Fruit fly (Drosophila melanogaster): Measurements from ENCODE around the gene ppl.

Gene ppl

DNA sequence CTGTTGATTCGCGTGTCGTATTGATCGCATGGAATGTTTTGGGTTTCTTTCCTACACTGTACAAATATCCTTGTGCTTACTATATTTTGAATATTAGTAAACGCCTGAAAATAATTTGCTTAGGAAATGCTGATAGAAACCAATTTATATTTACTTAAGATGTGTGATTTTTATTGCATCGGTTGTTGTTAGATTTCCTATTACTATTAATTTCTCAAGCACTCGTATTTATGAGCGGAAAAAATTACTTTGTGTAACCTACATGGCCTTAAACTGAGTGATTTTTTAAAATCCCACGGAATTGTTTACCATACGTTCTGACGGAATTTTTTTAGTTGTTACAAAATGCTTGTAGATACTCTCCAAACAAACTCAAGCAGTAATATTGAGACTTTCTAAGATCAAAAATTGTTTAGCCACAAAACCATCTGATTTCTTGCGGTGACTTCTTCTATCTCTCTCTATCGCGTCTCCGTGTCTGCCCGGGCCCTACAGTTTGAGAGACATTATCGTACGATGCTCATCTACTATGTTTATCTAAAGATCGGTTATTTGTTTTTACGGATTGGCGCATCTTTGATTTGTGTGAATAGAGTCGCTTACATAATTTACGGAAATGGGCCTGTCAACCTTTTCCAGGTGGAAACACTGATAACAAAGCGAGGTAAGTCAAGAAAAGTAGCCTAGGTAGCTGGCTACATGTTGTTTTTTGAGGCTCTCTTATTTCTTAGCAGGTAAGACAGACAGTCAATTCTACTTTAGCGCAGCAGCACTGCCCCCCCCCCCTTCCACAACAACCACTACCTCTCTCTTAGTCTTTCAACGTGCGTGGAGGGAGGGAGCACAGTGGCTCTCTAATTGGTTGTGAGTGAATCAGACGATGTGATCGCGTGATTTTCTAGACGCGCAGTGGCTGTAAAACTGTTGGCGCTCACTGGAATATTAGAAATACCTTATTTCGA lies 4.7 kb downstream of the ppl start:
- TF ChIP-seq CTCF (optimal IDR thresholded peaks at IDR 0.05), result no peak
- no peak for TF ChIP-seq CG8478 (optimal IDR thresholded peaks at IDR 0.05)

DNA sequence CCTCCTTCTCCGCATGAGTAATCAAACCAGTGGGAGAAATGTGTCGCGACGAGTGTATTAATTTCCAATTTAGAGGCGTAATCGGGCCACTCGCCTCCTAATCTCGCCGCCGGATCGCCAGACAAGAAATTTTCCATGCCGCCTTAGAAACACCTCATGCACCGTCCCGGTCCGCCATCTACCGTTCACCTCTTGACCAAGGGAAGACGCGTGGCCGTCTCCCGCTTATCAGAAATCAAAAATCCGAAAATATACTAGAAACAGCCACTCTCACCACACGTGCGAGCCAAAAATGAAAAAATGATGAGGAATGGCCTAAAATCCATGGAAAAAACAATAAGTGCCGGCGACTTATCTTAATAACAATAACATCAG lies 5.4 kb downstream of the ppl start:
- TF ChIP-seq CG8478 (optimal IDR thresholded peaks at IDR 0.05), result no peak
- peak; percentile 21 to 29 for TF ChIP-seq CTCF (optimal IDR thresholded peaks at IDR 0.05)

DNA sequence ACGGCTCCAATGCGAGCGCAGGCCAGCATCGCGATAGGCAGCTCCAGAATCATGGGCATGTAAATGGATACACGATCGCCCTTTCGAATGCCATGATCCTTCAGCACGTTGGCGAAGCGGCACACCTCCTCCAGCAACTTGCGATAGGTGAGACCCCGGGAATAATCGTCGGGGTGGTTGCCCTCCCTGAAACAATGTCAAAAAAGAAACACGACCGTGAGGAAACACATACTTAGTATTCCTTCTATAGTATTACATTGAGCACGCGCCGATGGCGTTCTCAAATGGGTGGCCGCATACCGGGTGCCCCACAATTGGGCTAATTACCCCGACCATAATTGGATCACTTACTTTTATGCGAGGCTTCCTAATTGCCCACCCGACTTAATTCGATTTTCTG lies 7.8 kb downstream of the ppl start:
- TF ChIP-seq CG8478 (optimal IDR thresholded peaks at IDR 0.05), result no peak
- no peak for TF ChIP-seq CTCF (optimal IDR thresholded peaks at IDR 0.05)

DNA sequence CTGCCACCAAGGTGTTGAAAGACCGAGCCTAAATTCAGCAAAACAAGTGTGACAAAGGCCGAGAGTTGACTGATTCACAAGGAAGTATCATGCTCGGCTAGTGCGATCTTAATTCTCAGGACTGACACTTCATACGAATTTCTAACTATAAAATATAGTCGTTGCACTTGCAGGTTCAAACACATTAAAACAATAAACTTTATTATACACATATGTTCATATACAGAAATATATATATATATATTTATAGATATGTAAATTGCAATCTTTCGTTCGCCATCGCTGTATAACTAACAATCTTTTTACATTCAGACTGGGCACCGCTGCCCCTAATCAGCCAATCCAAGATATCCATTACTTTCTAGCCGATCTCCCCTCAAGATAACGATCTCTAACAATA lies 10.8 kb downstream of the ppl start, which contains the start of gene CG9389:
CG9389 (minus strand) TSS at position 101 of the 400 bp plus-strand sequence.
- TF ChIP-seq CTCF (optimal IDR thresholded peaks at IDR 0.05), result no peak
- no peak for TF ChIP-seq CG8478 (optimal IDR thresholded peaks at IDR 0.05)

DNA sequence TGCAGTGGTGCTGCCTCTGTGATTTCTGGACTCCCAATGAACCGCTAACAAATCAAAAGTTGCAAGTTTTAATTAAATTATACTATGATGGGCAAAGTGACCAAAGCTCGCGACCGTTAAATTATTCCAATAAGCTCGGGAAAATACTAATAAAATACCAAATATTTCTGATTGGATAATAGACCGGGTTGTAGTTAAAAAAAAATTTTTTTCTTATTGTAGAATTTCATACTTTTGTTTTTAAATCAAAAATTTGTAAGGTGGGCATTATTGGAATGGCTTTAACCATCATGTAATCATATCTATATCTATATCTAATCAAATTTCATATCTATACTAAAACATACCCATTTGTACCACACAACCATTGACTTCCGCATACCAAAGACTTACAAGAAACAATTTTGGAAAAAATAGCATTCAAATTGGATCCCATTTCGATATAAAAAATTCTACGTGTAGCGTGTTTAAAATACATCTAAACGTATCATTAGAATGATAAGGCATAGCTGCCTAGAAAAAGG lies 13.4 kb downstream of the ppl start, which contains the start of gene CG9391:
CG9391 (minus strand) TSS at position 474 of the 524 bp plus-strand sequence.
- TF ChIP-seq CTCF (optimal IDR thresholded peaks at IDR 0.05) (no peak), CG8478 (optimal IDR thresholded peaks at IDR 0.05) (no peak)

DNA sequence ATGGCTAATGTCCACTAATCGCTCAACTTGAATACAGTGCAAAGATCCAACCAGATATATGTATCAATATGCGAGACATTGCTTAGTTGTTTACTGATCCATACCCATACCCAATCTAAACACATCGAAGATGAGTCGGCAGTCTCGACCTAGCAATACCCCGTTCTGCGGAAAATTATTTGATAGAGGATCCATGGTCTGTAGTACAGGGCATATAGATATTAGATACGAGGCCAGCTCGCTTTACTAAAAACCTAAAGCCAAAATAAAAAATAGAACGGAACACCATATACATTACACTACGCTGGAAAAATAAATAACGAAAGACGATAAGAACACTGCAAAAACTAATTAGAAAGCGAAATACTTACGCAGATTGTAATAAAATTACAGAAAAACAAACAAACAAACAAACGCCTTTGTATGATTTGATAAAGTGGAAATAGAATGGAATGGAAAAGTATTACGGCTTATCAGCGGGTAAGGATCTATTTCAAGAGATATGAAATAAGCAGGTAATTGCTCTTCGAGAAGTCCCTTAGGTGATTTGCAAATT lies 15.1 kb downstream of the ppl start:
- TF ChIP-seq CG8478 (optimal IDR thresholded peaks at IDR 0.05) (no peak), CTCF (optimal IDR thresholded peaks at IDR 0.05) (no peak)

DNA sequence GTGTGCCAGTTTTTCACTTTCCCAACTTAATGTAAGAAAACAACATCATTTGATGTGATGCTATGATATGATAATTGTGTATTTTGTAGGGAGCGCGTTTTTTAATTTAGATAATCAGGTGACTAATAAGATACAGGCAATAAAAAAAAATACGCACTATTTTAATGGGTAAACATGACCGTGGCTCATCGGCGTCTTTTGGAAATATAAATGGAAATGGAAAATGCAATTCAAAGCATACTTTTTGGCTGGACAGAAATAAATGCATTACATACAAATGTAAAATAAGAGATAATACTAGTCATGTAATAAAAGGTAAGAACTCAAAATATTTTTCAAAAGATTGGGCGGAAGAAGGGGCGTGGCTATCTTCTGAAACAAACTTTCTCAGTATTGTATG lies 18.9 kb downstream of the ppl start:
- TF ChIP-seq CTCF (optimal IDR thresholded peaks at IDR 0.05) (peak in 1 of 2 experiments; percentile 30), CG8478 (optimal IDR thresholded peaks at IDR 0.05) (no peak)

DNA sequence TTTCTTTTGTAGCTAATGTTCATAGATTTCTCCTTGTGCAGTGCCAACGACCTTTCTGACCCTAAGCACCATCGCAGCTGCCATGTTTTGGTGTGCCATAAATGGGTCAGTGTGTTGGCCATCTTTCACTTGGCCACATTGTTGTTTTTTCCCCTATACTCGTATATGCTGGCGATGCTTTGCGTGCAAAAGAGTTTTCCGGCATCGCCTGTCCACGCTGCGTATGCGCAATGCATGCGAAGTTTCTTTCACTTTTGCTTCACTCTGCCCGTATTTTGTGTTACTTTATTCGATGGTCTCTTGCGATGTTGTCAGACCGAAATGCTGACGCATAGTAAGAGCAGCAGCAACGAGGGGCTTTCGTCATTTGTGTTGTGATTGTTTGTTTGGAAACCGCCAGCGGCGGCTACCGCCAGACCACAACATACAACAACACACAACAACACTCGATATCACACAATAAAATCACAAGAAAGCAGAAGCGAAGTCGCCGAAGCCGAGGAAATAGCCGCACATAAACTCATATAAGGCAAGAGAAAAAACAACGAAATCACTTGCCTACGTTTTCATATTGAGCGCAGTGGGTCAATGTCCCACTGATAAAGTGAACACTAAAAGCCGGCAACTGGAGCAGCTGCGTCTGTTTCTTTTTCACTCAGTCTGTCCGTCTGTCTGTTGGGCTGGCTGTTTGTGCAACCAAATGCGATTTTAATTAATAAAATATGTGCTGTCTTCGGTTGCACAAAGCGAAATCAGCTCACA lies 19.7 kb downstream of the ppl start:
- TF ChIP-seq CTCF (optimal IDR thresholded peaks at IDR 0.05), result no peak
- TF ChIP-seq CG8478 (optimal IDR thresholded peaks at IDR 0.05), result no peak

DNA sequence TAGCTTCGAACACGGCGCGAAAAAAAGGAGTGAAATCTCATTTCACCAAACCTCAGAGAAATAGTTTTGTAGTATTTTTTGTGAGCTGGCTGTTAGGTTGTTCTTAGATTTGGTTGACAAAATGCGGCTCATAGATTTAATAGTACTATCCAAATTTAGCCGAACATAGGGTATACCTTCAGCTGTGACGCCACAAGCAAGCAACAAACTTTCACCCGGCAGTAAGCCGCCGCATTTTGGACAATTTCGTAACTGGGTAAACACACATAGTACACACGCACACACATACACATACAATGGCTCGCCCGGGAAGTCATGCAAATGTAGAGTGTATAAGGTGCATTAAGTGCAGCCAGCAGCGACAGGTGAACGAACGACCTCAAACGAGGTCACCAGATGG lies 22.0 kb downstream of the ppl start:
- TF ChIP-seq CG8478 (optimal IDR thresholded peaks at IDR 0.05), result no peak
- no peak for TF ChIP-seq CTCF (optimal IDR thresholded peaks at IDR 0.05)

DNA sequence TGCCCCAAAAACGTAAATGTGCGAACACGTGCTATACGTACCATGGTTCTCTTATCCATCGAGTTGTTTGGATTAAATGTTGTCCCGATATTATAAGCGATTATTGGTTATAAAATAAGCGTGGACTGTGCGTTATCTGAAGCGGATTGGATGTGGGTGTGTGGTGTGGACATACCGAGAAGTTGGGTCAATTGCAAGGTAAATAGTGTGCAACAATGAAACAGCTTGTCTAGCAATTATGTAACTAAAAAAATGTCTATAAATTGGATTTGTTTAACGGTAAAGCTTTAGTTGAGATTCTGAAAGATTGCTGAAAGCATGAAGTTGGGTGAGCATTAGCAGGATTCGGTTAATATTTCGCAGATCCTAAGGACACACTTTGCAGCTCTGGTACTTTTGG lies 23.6 kb downstream of the ppl start, which contains the start of gene CG43218:
CG43218 (plus strand) TSS at position 290 of the 400 bp plus-strand sequence.
- TF ChIP-seq CG8478 (optimal IDR thresholded peaks at IDR 0.05) (no peak), CTCF (optimal IDR thresholded peaks at IDR 0.05) (no peak)

DNA sequence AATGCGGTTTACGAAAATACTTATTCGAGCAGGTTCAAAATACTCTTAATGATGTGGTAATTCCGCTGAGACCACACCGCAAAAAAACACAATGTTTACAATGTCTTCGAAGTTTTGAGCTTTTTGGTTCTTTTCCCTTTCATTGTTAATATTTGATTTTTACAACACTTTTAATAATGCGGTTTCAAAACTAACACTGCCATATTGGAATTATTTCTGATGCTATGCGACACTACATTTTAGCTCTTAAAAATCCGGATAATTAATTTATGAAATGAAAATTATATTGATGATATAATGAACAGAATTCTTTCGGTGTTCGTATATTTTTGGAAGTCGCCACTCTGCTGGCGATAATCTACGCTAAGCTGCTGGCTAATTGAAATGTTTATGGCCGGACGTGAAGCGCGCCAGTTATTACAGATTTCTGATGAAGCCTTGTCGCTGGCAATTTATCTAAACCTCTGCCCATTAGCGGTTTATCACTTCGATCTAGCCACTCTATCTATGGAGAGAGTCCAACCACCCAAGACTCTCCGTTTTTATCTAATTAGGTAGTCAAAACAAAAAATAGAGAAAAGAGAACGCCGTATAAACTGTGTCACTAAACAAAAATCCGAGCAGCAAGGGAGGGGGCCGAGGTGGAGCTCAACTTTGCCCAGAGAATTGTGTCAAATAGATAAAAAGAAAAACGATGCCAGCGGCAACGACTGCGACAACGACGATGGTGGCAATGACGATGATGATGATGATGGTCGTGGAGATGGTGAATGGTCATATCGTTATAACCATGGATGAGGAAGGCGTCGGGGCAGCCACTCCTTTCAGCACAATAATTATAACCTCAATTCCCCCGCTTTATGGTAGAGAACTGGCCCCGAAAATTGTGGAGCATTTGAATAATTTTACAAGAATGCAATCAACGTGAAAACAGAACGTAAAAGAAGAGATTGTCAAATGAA lies 25.0 kb downstream of the ppl start:
- TF ChIP-seq CTCF (optimal IDR thresholded peaks at IDR 0.05) (no peak), CG8478 (optimal IDR thresholded peaks at IDR 0.05) (no peak)

DNA sequence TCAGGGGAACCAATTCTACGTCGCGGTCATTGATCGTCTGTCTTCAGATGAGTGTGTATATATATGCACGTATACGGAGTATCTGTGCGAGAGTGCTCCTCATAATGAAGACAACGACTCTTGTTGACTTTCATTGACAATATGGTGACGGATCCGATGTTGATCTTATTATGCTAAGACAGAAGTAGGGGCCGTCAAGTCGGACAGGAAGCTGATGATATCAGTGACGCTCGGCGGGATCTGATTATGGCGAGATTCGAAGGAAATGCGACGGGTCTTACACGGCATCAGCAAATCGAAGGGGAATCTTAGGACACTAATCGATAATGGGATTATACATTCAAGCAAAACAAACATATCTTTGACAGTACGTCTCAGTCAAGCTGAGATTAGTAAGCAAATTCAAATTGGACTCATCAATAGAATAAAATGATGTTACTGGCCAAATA lies 26.8 kb downstream of the ppl start:
- TF ChIP-seq CTCF (optimal IDR thresholded peaks at IDR 0.05) (no peak), CG8478 (optimal IDR thresholded peaks at IDR 0.05) (no peak)

DNA sequence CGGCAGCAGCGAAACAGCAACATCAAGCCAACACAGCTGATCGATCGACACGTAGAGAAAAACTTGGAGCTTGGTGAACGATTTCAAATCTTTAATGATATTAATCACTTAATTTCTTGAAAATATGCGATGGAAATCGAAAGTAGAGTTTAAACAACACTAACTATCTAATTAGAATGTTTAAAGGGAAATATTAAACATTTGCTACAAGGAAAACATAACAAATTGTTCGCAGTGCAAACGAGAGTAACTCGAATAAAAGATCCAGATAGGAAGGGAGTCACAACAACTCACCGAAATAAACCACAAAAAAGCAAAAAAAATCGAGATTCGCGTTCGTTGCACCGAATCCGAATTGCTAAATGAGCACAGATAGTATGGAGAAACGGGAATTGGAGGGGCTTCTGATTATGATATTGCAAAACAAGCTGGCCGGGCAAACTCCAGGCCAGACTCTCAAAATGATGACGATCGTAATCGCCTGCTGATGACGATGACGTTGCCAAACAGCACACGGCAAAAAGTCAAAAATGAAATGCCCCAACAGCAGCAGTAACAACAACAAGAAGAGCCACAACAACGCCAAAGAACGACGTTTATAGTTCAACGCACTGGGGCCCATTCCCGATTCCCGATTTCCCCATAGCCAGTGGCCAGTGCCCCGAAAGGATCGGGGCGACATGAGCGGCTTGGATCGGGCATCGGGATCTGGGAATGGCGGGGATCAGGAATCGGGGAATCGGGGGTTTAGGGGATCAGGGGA lies 27.4 kb downstream of the ppl start:
- TF ChIP-seq CG8478 (optimal IDR thresholded peaks at IDR 0.05), result no peak
- TF ChIP-seq CTCF (optimal IDR thresholded peaks at IDR 0.05), result no peak

Measured in S2 (cell line).